Fruit fly (Drosophila melanogaster): ENCODE data around the gene CG11593.

DNA sequence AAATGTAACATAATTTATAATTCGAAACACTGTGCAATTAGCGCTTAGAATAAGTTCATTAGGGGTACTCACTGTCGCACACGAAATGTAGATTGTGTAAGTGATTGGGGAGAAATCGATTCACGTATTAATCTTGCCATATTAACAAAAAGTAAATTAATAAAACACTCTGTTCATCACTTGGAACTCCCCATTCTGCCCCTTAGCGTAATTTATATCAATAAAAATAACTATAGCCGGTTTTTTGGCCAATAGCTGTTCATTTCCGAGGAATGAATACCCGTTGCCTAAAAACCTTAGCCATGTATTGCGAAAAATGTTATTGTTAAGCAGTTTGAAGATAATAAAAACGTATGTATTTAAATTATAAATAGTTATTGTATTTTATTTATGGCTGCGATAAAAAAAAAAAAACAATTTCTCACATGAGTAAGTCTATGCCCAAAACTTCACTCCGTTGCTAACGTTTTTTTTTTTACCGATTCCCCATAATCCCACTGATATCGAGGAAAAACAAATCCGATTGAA, 19.1 kb upstream of the CG11593 start, which contains the start of gene Ugt305A1:
- TF ChIP-seq CG8478 (optimal IDR thresholded peaks at IDR 0.05): no peak
- no peak for TF ChIP-seq psq (optimal IDR thresholded peaks at IDR 0.05)

All from whole organism.